Worm (Caenorhabditis elegans) whole organism, L2 larva: ENCODE data around the gene ife-4.

ENCODE experiments used
- ama-1 ChIP-seq: fragments of 150-350 bp; optimal IDR thresholded peaks from 2 replicates; lab custom pipeline; 2018; ENCODE audit warnings: inconsistent platforms
- elt-1 ChIP-seq: fragments of 150-350 bp; optimal IDR thresholded peaks from 2 replicates; lab custom pipeline; 2014; ENCODE audit warnings: missing biosample characterization, missing genetic modification characterization
- elt-3 ChIP-seq: sonication (generic microtip); optimal IDR thresholded peaks from 2 replicates; lab custom pipeline; 2017; ENCODE audit warnings: missing biosample characterization, missing genetic modification characterization
- fos-1 ChIP-seq: fragments of 150-350 bp; optimal IDR thresholded peaks from 2 replicates; lab custom pipeline; 2014; ENCODE audit warnings: missing biosample characterization, missing genetic modification characterization
- lsy-2 ChIP-seq, 2 experiments: fragments of 150-350 bp in 1 of 2; sonication (generic microtip) in 1 of 2; optimal IDR thresholded peaks; 2 replicates each; lab custom pipeline; 2014 to 2017; ENCODE audit warnings: missing biosample characterization in 2 of 2, missing genetic modification characterization in 2 of 2
- mdl-1 ChIP-seq, 2 experiments: fragments of 150-350 bp in 1 of 2; sonication (generic microtip) in 1 of 2; optimal IDR thresholded peaks; 2 replicates each; lab custom pipeline; 2017; ENCODE audit warnings: missing biosample characterization in 2 of 2, missing genetic modification characterization in 2 of 2
- nhr-10 ChIP-seq: sonication (generic microtip); optimal IDR thresholded peaks from 2 replicates; lab custom pipeline; 2017; ENCODE audit warnings: missing biosample characterization, missing genetic modification characterization
- nhr-237 ChIP-seq: fragments of 150-350 bp; optimal IDR thresholded peaks from 2 replicates; lab custom pipeline; 2014; ENCODE audit warnings: missing biosample characterization, missing genetic modification characterization
- nhr-6 ChIP-seq: fragments of 150-350 bp; optimal IDR thresholded peaks from 2 replicates; lab custom pipeline; 2014; ENCODE audit warnings: missing biosample characterization, missing genetic modification characterization
- unc-55 ChIP-seq: fragments of 150-350 bp; sonication (generic microtip); optimal IDR thresholded peaks from 3 replicates; lab custom pipeline; 2014; ENCODE audit warnings: missing biosample characterization, missing genetic modification reagents, missing genetic modification characterization
- unc-62 ChIP-seq: fragments of 150-350 bp; optimal IDR thresholded peaks from 2 replicates; lab custom pipeline; 2014; ENCODE audit warnings: missing biosample characterization, missing genetic modification reagents, missing genetic modification characterization
- zag-1 ChIP-seq: fragments of 150-350 bp; optimal IDR thresholded peaks from 2 replicates; lab custom pipeline; 2014; ENCODE audit warnings: missing biosample characterization, missing genetic modification characterization

- TF ChIP-seq lsy-2 (tag; optimal IDR thresholded peaks at IDR 0.05; lab: Kevin White, UChicago) (no peak), ama-1 (lab: Kevin White, UChicago) (no peak), nhr-6 (tag; lab: Kevin White, UChicago) (no peak), fos-1 (no peak), zag-1 (tag; lab: Kevin White, UChicago) (no peak), elt-3 (tag; lab: Kevin White, UChicago) (no peak), unc-55 (GFP tag; lab: Kevin White, UChicago) (no peak), nhr-10 (tag; lab: Kevin White, UChicago) (no peak), unc-62 (no peak), mdl-1 (tag; optimal IDR thresholded peaks at IDR 0.05; lab: Kevin White, UChicago) (no peak), nhr-237 (no peak), elt-1 (tag; lab: Kevin White, UChicago) (no peak)
Observed at ce11 chrX:1126207-1126606, 22.2 kb downstream of the ife-4 start.
